Fruit fly (Drosophila melanogaster) whole organism, embryonic: ENCODE data around the gene CG10211.

Experiments used
- Adf1 ChIP-seq: fragments of 200-800 bp; sonication (Bioruptor generic); IDR thresholded peaks from 2 replicates; pipeline ENCODE4 v1.3.6; 2022; ENCODE audit warnings: missing biosample characterization, missing genetic modification characterization
- B-H1 ChIP-seq: fragments of 200-800 bp; sonication (Bioruptor generic); IDR thresholded peaks from 3 replicates; pipeline ENCODE4 v1.3.6; 2022; ENCODE audit warnings: missing biosample characterization, missing genetic modification characterization
- BEAF-32 ChIP-seq: fragments of 200-800 bp; sonication (Bioruptor generic); optimal IDR thresholded peaks from 3 replicates; lab custom pipeline; 2017; ENCODE audit warnings: missing biosample characterization, missing genetic modification characterization, mild to moderate bottlenecking, moderate library complexity, missing genetic modification reagents
- Bgb ChIP-seq: fragments of 200-800 bp; sonication (Bioruptor generic); IDR thresholded peaks from 2 replicates; pipeline ENCODE4 v1.3.6; 2022; ENCODE audit warnings: missing biosample characterization, missing genetic modification characterization; ENCODE audit not compliant: partially characterized antibody
- CG1024 ChIP-seq: fragments of 200-800 bp; sonication (Bioruptor generic); IDR thresholded peaks from 2 replicates; pipeline ENCODE4 v1.3.6; 2022; ENCODE audit warnings: missing biosample characterization, missing genetic modification characterization
- CG10431 ChIP-seq: fragments of 200-800 bp; sonication (Bioruptor generic); optimal IDR thresholded peaks from 3 replicates; lab custom pipeline; 2018; ENCODE audit warnings: missing biosample characterization, mild to moderate bottlenecking, missing genetic modification characterization
- CG10462 ChIP-seq: fragments of 200-800 bp; sonication (Bioruptor generic); optimal IDR thresholded peaks from 2 replicates; lab custom pipeline; 2016; ENCODE audit warnings: missing biosample characterization, missing genetic modification characterization
- CG11093 ChIP-seq: fragments of 200-800 bp; sonication (Bioruptor generic); IDR thresholded peaks from 3 replicates; pipeline ENCODE4 v1.3.6; 2022; ENCODE audit warnings: missing biosample characterization, missing genetic modification characterization
- CG11398 ChIP-seq: fragments of 200-800 bp; sonication (Bioruptor generic); optimal IDR thresholded peaks from 2 replicates; lab custom pipeline; 2016; ENCODE audit warnings: missing biosample characterization, missing genetic modification characterization
- CG12942 ChIP-seq: fragments of 200-800 bp; sonication (Bioruptor generic); optimal IDR thresholded peaks from 3 replicates; lab custom pipeline; 2016; ENCODE audit warnings: missing biosample characterization, missing genetic modification characterization
- CG14710 ChIP-seq: fragments of 200-800 bp; sonication (Bioruptor generic); optimal IDR thresholded peaks from 3 replicates; lab custom pipeline; 2019; ENCODE audit warnings: missing biosample characterization, mild to moderate bottlenecking, missing genetic modification characterization, moderate library complexity
- CG15269 ChIP-seq: fragments of 200-800 bp; sonication (Bioruptor generic); optimal IDR thresholded peaks from 2 replicates; lab custom pipeline; 2018; ENCODE audit warnings: missing biosample characterization, mild to moderate bottlenecking, missing genetic modification characterization, moderate library complexity
- CG17328 ChIP-seq: fragments of 200-800 bp; sonication (Bioruptor generic); IDR thresholded peaks from 2 replicates; pipeline ENCODE4 v1.3.6; 2022; ENCODE audit warnings: missing biosample characterization, missing genetic modification characterization
- CG17385 ChIP-seq: fragments of 200-800 bp; sonication (Bioruptor generic); optimal IDR thresholded peaks from 3 replicates; lab custom pipeline; 2018; ENCODE audit warnings: missing biosample characterization, mild to moderate bottlenecking, missing genetic modification characterization
- CG18262 ChIP-seq: fragments of 200-800 bp; optimal IDR thresholded peaks from 3 replicates; lab custom pipeline; 2019; ENCODE audit warnings: missing biosample characterization, mild to moderate bottlenecking, missing genetic modification characterization, moderate library complexity
- CG2199 ChIP-seq: fragments of 200-800 bp; sonication (Bioruptor generic); IDR thresholded peaks from 3 replicates; pipeline ENCODE4 v1.3.6; 2022; ENCODE audit warnings: missing biosample characterization, missing genetic modification characterization
- CG31224 ChIP-seq: fragments of 200-800 bp; sonication (Bioruptor generic); IDR thresholded peaks from 2 replicates; pipeline ENCODE4 v1.3.6; 2022; ENCODE audit warnings: missing biosample characterization, missing genetic modification characterization
- CG31365 ChIP-seq: fragments of 200-800 bp; sonication (Bioruptor generic); optimal IDR thresholded peaks from 2 replicates; lab custom pipeline; 2018; ENCODE audit warnings: missing biosample characterization, mild to moderate bottlenecking, missing genetic modification characterization
- CG31441 ChIP-seq: fragments of 200-800 bp; sonication (Bioruptor generic); IDR thresholded peaks from 2 replicates; pipeline ENCODE4 v1.3.6; 2022; ENCODE audit warnings: missing biosample characterization, missing genetic modification characterization
- CG3407 ChIP-seq: fragments of 200-800 bp; sonication (Bioruptor generic); optimal IDR thresholded peaks from 2 replicates; lab custom pipeline; 2018; ENCODE audit warnings: missing biosample characterization, mild to moderate bottlenecking, missing genetic modification characterization
- CG34224 ChIP-seq: fragments of 200-800 bp; sonication (Bioruptor generic); IDR thresholded peaks from 3 replicates; pipeline ENCODE4 v1.3.6; 2022; ENCODE audit warnings: missing biosample characterization, missing genetic modification characterization; ENCODE audit not compliant: partially characterized antibody
- CG34422 ChIP-seq: fragments of 200-800 bp; sonication (Bioruptor generic); IDR thresholded peaks from 3 replicates; pipeline ENCODE4 v1.3.6; 2022; ENCODE audit warnings: missing biosample characterization, missing genetic modification characterization
- CG43689 ChIP-seq: fragments of 200-800 bp; sonication (Bioruptor generic); IDR thresholded peaks from 2 replicates; pipeline ENCODE4 v1.3.6; 2022; ENCODE audit warnings: missing biosample characterization, missing genetic modification characterization
- CG6175 ChIP-seq: fragments of 200-800 bp; sonication (Bioruptor generic); IDR thresholded peaks from 3 replicates; pipeline ENCODE4 v1.3.6; 2022; ENCODE audit warnings: missing biosample characterization, missing genetic modification characterization
- CG6765 ChIP-seq: fragments of 200-800 bp; sonication (Bioruptor generic); optimal IDR thresholded peaks from 3 replicates; lab custom pipeline; 2017; ENCODE audit warnings: missing biosample characterization, mild to moderate bottlenecking, missing genetic modification characterization
- CG6791 ChIP-seq: fragments of 200-800 bp; sonication (Bioruptor generic); IDR thresholded peaks from 3 replicates; pipeline ENCODE4 v1.3.6; 2022; ENCODE audit warnings: missing biosample characterization, missing genetic modification characterization; ENCODE audit not compliant: partially characterized antibody
- CG9437 ChIP-seq: fragments of 200-800 bp; sonication (Bioruptor generic); optimal IDR thresholded peaks from 2 replicates; lab custom pipeline; 2018; ENCODE audit warnings: missing biosample characterization, mild to moderate bottlenecking, missing genetic modification characterization
- D19A ChIP-seq: fragments of 200-800 bp; optimal IDR thresholded peaks from 3 replicates; lab custom pipeline; 2019; ENCODE audit warnings: missing biosample characterization, mild to moderate bottlenecking, missing genetic modification characterization, moderate library complexity
- Doc2 ChIP-seq: fragments of 200-800 bp; sonication (Bioruptor generic); IDR thresholded peaks from 2 replicates; pipeline ENCODE4 v1.3.6; 2022; ENCODE audit warnings: missing biosample characterization, missing genetic modification characterization
- Gsc ChIP-seq: fragments of 200-800 bp; sonication (Bioruptor generic); IDR thresholded peaks from 2 replicates; pipeline ENCODE4 v1.3.6; 2022; ENCODE audit warnings: missing biosample characterization, missing genetic modification characterization
- MBD-R2 ChIP-seq: fragments of 200-800 bp; sonication (Bioruptor generic); IDR thresholded peaks from 2 replicates; pipeline ENCODE4 v1.3.6; 2022; ENCODE audit warnings: missing biosample characterization, missing genetic modification characterization
- Mrtf ChIP-seq: fragments of 200-800 bp; sonication (Bioruptor generic); IDR thresholded peaks from 3 replicates; pipeline ENCODE4 v1.3.6; 2022; ENCODE audit warnings: missing biosample characterization, missing genetic modification characterization
- NC2α ChIP-seq: fragments of 200-800 bp; sonication (Bioruptor generic); optimal IDR thresholded peaks from 2 replicates; lab custom pipeline; 2016; ENCODE audit warnings: missing biosample characterization, missing genetic modification characterization
- Opbp ChIP-seq: fragments of 200-800 bp; sonication (Bioruptor generic); IDR thresholded peaks from 3 replicates; pipeline ENCODE4 v1.3.6; 2022; ENCODE audit warnings: missing biosample characterization, missing genetic modification characterization; ENCODE audit not compliant: partially characterized antibody
- bbx ChIP-seq: fragments of 200-800 bp; sonication (Bioruptor generic); IDR thresholded peaks from 2 replicates; pipeline ENCODE4 v1.3.6; 2022; ENCODE audit warnings: missing biosample characterization, missing genetic modification characterization; ENCODE audit not compliant: partially characterized antibody
- ci ChIP-seq: fragments of 200-800 bp; sonication (Bioruptor generic); IDR thresholded peaks from 3 replicates; pipeline ENCODE4 v1.3.6; 2022; ENCODE audit warnings: missing biosample characterization, missing genetic modification characterization
- crp ChIP-seq, 2 experiments: fragments of 200-800 bp; sonication (Bioruptor generic); optimal IDR thresholded peaks; 2 replicates in 1 of 2; 3 replicates in 1 of 2; lab custom pipeline; 2017; ENCODE audit warnings: missing biosample characterization in 2 of 2, missing genetic modification characterization in 2 of 2, mild to moderate bottlenecking in 1 of 2, moderate library complexity in 1 of 2
- fru ChIP-seq: fragments of >200 bp; optimal IDR thresholded peaks from 2 replicates; lab custom pipeline; 2017
- gce ChIP-seq: fragments of 200-800 bp; sonication (Bioruptor generic); IDR thresholded peaks from 3 replicates; pipeline ENCODE4 v1.3.6; 2022; ENCODE audit warnings: missing biosample characterization, missing genetic modification characterization
- jing ChIP-seq: fragments of 200-800 bp; sonication (Bioruptor generic); optimal IDR thresholded peaks from 2 replicates; lab custom pipeline; 2018; ENCODE audit warnings: missing biosample characterization, mild to moderate bottlenecking, missing genetic modification characterization
- lola ChIP-seq, 3 experiments: fragments of >200 bp in 2 of 3; fragments of 200-800 bp in 1 of 3; sonication (Bioruptor generic) in 1 of 3; optimal IDR thresholded peaks; 2 replicates each; lab custom pipeline; 2017 to 2019; ENCODE audit warnings: missing biosample characterization in 3 of 3, missing genetic modification characterization in 3 of 3, mild to moderate bottlenecking in 1 of 3, moderate library complexity in 1 of 3
- lov ChIP-seq, 2 experiments: fragments of 200-800 bp in 1 of 2; fragments of >200 bp in 1 of 2; sonication (Bioruptor generic) in 1 of 2; IDR thresholded peaks in 1 of 2; optimal IDR thresholded peaks in 1 of 2; 2 replicates in 1 of 2; 3 replicates in 1 of 2; pipeline versions ENCODE4 v1.3.6 to Lab custom; 2017 to 2022; ENCODE audit warnings: missing biosample characterization in 1 of 2, missing genetic modification characterization in 1 of 2
- maf-S ChIP-seq: fragments of 200-800 bp; sonication (Bioruptor generic); optimal IDR thresholded peaks from 2 replicates; lab custom pipeline; 2016; ENCODE audit warnings: missing biosample characterization, missing genetic modification characterization
- nerfin-2 ChIP-seq: fragments of 200-800 bp; sonication (Bioruptor generic); IDR thresholded peaks from 2 replicates; pipeline ENCODE4 v1.3.6; 2022; ENCODE audit warnings: missing biosample characterization, missing genetic modification characterization; ENCODE audit not compliant: partially characterized antibody
- repo ChIP-seq: fragments of 200-800 bp; sonication (Bioruptor generic); optimal IDR thresholded peaks from 2 replicates; lab custom pipeline; 2016; ENCODE audit warnings: missing biosample characterization, missing genetic modification characterization
- slbo ChIP-seq: fragments of 200-800 bp; sonication (Bioruptor generic); IDR thresholded peaks from 2 replicates; pipeline ENCODE4 v1.3.6; 2022; ENCODE audit warnings: missing biosample characterization, missing genetic modification characterization
- tx ChIP-seq: fragments of 200-800 bp; sonication (Bioruptor generic); optimal IDR thresholded peaks from 2 replicates; lab custom pipeline; 2016; ENCODE audit warnings: missing biosample characterization, missing genetic modification characterization
- z ChIP-seq: fragments of 200-800 bp; sonication (Bioruptor generic); IDR thresholded peaks from 3 replicates; pipeline ENCODE4 v1.3.6; 2022; ENCODE audit warnings: missing biosample characterization, missing genetic modification characterization

The CG10211 gene

dm6 chr2L:18571724-18572427 is 54.6 kb downstream of the CG10211 start (continued):
- no peak for TF ChIP-seq CG31365 (tag; lab: Kevin White, UChicago)
- TF ChIP-seq gce (GFP tag; lab: Robert Waterston, UW), result no peak
- peak; percentile 3 for TF ChIP-seq CG15269 (tag; lab: Kevin White, UChicago)
- no peak for TF ChIP-seq CG43689
- peak; percentile 7 for TF ChIP-seq CG10431 (GFP tag; lab: Kevin White, UChicago)
- TF ChIP-seq z (GFP tag; lab: Robert Waterston, UW), result peak; percentile 80
- no peak for TF ChIP-seq lov (optimal IDR thresholded peaks at IDR 0.05; lab: Kevin White, UChicago)
- 0 out of 3 replicates have a peak, but pooled peaks have one; percentile 9 for TF ChIP-seq lov (GFP tag; IDR thresholded peaks at IDR 0.05; lab: Robert Waterston, UW)
- peak; percentile 32; the same call in 1 of the 3 replicates for TF ChIP-seq Opbp (GFP tag; lab: Robert Waterston, UW)
- no peak for TF ChIP-seq fru (lab: Kevin White, UChicago)
- no peak for TF ChIP-seq Doc2 (GFP tag; lab: Robert Waterston, UW)
- no peak for TF ChIP-seq tx (GFP tag; lab: Kevin White, UChicago)
- TF ChIP-seq Bgb (GFP tag; lab: Robert Waterston, UW), result peak; percentile 67
- peak; percentile 40; the same call in 1 of the 2 replicates for TF ChIP-seq slbo (GFP tag; lab: Robert Waterston, UW)
- peak; percentile 26; the same call in 1 of the 2 replicates for TF ChIP-seq CG17328 (GFP tag; lab: Robert Waterston, UW)
- no peak for TF ChIP-seq maf-S
- peak; percentile 2 for TF ChIP-seq repo
- no peak; the same call in 2 of the 3 replicates for TF ChIP-seq B-H1 (GFP tag; lab: Robert Waterston, UW)
- peak; percentile 29; the same call in 1 of the 2 replicates for TF ChIP-seq MBD-R2
- TF ChIP-seq CG17385 (GFP tag; lab: Kevin White, UChicago), result peak; percentile 9
- no peak for TF ChIP-seq CG14710
- TF ChIP-seq CG31224 (GFP tag; lab: Robert Waterston, UW), result no peak
- TF ChIP-seq D19A, result peak; percentile 8
- no peak for TF ChIP-seq CG1024 (GFP tag; lab: Robert Waterston, UW)
- 0 out of 3 replicates have a peak, but pooled peaks have one; percentile 21 for TF ChIP-seq CG6175 (GFP tag; lab: Robert Waterston, UW)
- no peak for TF ChIP-seq Gsc
- peak; percentile 83 for TF ChIP-seq CG2199
- TF ChIP-seq bbx (GFP tag; lab: Robert Waterston, UW), result peak; percentile 47; the same call in 1 of the 2 replicates
- TF ChIP-seq NC2α, result no peak
- TF ChIP-seq CG9437 (GFP tag; lab: Kevin White, UChicago), result no peak
- no peak for TF ChIP-seq lola (GFP tag; optimal IDR thresholded peaks at IDR 0.05; lab: Kevin White, UChicago)
- TF ChIP-seq CG11398 (GFP tag; lab: Kevin White, UChicago), result no peak
- TF ChIP-seq CG3407, result no peak
- TF ChIP-seq ci (GFP tag; lab: Robert Waterston, UW), result peak; percentile 57; the same call in 1 of the 3 replicates
- peak; percentile 43 for TF ChIP-seq nerfin-2 (GFP tag; lab: Robert Waterston, UW)
- peak; percentile 40; the same call in 1 of the 3 replicates for TF ChIP-seq CG34422
- peak; percentile 98 for TF ChIP-seq Adf1 (GFP tag; lab: Robert Waterston, UW)
- 0 out of 3 replicates have a peak, but pooled peaks have one; percentile 44 for TF ChIP-seq CG6791
- TF ChIP-seq CG6765 (GFP tag; lab: Kevin White, UChicago), result no peak
- TF ChIP-seq crp (GFP tag; optimal IDR thresholded peaks at IDR 0.05; lab: Kevin White, UChicago), result no peak
- no peak for TF ChIP-seq CG10462
- TF ChIP-seq CG12942 (GFP tag; lab: Kevin White, UChicago), result no peak
- TF ChIP-seq jing, result no peak
- no peak for TF ChIP-seq BEAF-32 (GFP tag; lab: Kevin White, UChicago)
- no peak for TF ChIP-seq CG18262 (tag; lab: Kevin White, UChicago)
- TF ChIP-seq CG11093 (GFP tag; lab: Robert Waterston, UW), result peak; percentile 16; the same call in 1 of the 3 replicates
- 0 out of 2 replicates have a peak, but pooled peaks have one; percentile 9 for TF ChIP-seq CG31441
- no peak for TF ChIP-seq Mrtf (GFP tag; lab: Robert Waterston, UW)
- 0 out of 3 replicates have a peak, but pooled peaks have one; percentile 8 for TF ChIP-seq CG34224
